Worm (Caenorhabditis elegans) whole organism, early embryonic: ENCODE results near the gene Y25C1A.13.

Experiments
- B0310.2 ChIP-seq: sonication (generic microtip); optimal IDR thresholded peaks from 2 replicates; lab custom pipeline; 2016; ENCODE audit warnings: mild to moderate bottlenecking, missing genetic modification characterization, missing compliant biosample characterization
- F13C5.2 ChIP-seq: sonication (generic microtip); optimal IDR thresholded peaks from 2 replicates; lab custom pipeline; 2017; ENCODE audit warnings: mild to moderate bottlenecking, missing genetic modification characterization, inconsistent platforms, missing compliant biosample characterization
- aly-1 ChIP-seq: sonication (generic microtip); optimal IDR thresholded peaks from 2 replicates; lab custom pipeline; 2016; ENCODE audit warnings: missing genetic modification characterization, missing compliant biosample characterization
- ama-1 ChIP-seq: fragments of 150-350 bp; optimal IDR thresholded peaks from 2 replicates; lab custom pipeline; 2014
- ceh-13 ChIP-seq: fragments of 200-800 bp; sonication (Bioruptor generic); optimal IDR thresholded peaks from 2 replicates; lab custom pipeline; 2018; ENCODE audit warnings: mild to moderate bottlenecking, missing genetic modification characterization, missing compliant biosample characterization
- ets-7 ChIP-seq: sonication (generic microtip); optimal IDR thresholded peaks from 2 replicates; lab custom pipeline; 2016; ENCODE audit warnings: missing genotype, missing genetic modification characterization, missing compliant biosample characterization
- flt-1 ChIP-seq: fragments of 200-800 bp; sonication (Bioruptor generic); IDR thresholded peaks from 2 replicates; pipeline ENCODE4 v1.3.6; 2022; ENCODE audit warnings: missing genetic modification characterization, missing compliant biosample characterization
- hmbx-1 ChIP-seq: sonication (generic microtip); optimal IDR thresholded peaks from 2 replicates; lab custom pipeline; 2016; ENCODE audit warnings: mild to moderate bottlenecking, missing genetic modification characterization, missing compliant biosample characterization
- hmg-4 ChIP-seq: fragments of 200-800 bp; sonication (Bioruptor generic); optimal IDR thresholded peaks from 2 replicates; lab custom pipeline; 2018; ENCODE audit warnings: mild to moderate bottlenecking, missing genetic modification characterization, missing compliant biosample characterization
- hnd-1 ChIP-seq: sonication (generic microtip); optimal IDR thresholded peaks from 2 replicates; lab custom pipeline; 2016; ENCODE audit warnings: missing genetic modification characterization, missing compliant biosample characterization
- pes-1 ChIP-seq: fragments of 200-800 bp; sonication (Bioruptor generic); IDR thresholded peaks from 2 replicates; pipeline ENCODE4 v1.3.6; 2022; ENCODE audit warnings: missing genetic modification reagents, missing genetic modification characterization, missing compliant biosample characterization
- scrt-1 ChIP-seq: fragments of 200-800 bp; sonication (Bioruptor generic); IDR thresholded peaks from 2 replicates; pipeline ENCODE4 v1.3.6; 2022; ENCODE audit warnings: missing genetic modification characterization, missing compliant biosample characterization
- tra-4 ChIP-seq: sonication (generic microtip); optimal IDR thresholded peaks from 2 replicates; lab custom pipeline; 2017; ENCODE audit warnings: missing genetic modification characterization, missing compliant biosample characterization

ce11 chrII:3078496-3078895, 32.6 kb downstream of the Y25C1A.13 start, which contains the start of gene copb-1:
- TF ChIP-seq aly-1 (tag; lab: Kevin White, UChicago) = no peak
- no peak for TF ChIP-seq pes-1
- no peak for TF ChIP-seq ets-7
- no peak for TF ChIP-seq scrt-1
- no peak for TF ChIP-seq flt-1
- no peak for TF ChIP-seq ama-1 (lab: Kevin White, UChicago)
- no peak for TF ChIP-seq hnd-1 (tag; lab: Kevin White, UChicago)
- TF ChIP-seq hmbx-1 (tag; lab: Kevin White, UChicago) = no peak
- TF ChIP-seq ceh-13 = no peak
- TF ChIP-seq hmg-4 (GFP tag; lab: Kevin White, UChicago) = no peak
- no peak for TF ChIP-seq F13C5.2 (tag; lab: Kevin White, UChicago)
- no peak for TF ChIP-seq B0310.2 (tag; lab: Kevin White, UChicago)
- no peak for TF ChIP-seq tra-4 (tag; lab: Kevin White, UChicago)
